Worm (Caenorhabditis elegans) whole organism, young adult: ENCODE data around the gene kap-1.

Experiments
- F33H1.4 ChIP-seq: fragments of 200-800 bp; sonication (Bioruptor generic); IDR thresholded peaks from 2 replicates; pipeline ENCODE4 v1.3.6; 2022; ENCODE audit warnings: missing genetic modification reagents, missing genetic modification characterization, missing compliant biosample characterization
- hmg-1.2 ChIP-seq: fragments of 200-800 bp; sonication (Bioruptor generic); IDR thresholded peaks from 2 replicates; pipeline ENCODE4 v1.3.6; 2022; ENCODE audit warnings: missing genetic modification reagents, missing genetic modification characterization, missing compliant biosample characterization
- mcd-1 ChIP-seq: fragments of 200-800 bp; sonication (Bioruptor generic); IDR thresholded peaks from 2 replicates; pipeline ENCODE4 v1.3.6; 2022; ENCODE audit warnings: missing genetic modification reagents, missing genetic modification characterization, missing compliant biosample characterization
- rec-8 ChIP-seq, 2 experiments: sonication (generic microtip); optimal IDR thresholded peaks; 2 replicates each; lab custom pipeline; 2016; ENCODE audit warnings: mild to moderate bottlenecking in 2 of 2, missing genetic modification characterization in 2 of 2, missing genetic modification reagents in 2 of 2, missing genotype in 2 of 2, missing biosample characterization in 1 of 2, missing compliant biosample characterization in 1 of 2, moderate library complexity in 1 of 2
- somi-1 ChIP-seq: fragments of 200-800 bp; sonication (Bioruptor generic); optimal IDR thresholded peaks from 2 replicates; lab custom pipeline; 2018; ENCODE audit warnings: mild to moderate bottlenecking, missing genetic modification characterization, missing compliant biosample characterization
- unc-62 ChIP-seq: fragments of 150-350 bp; optimal IDR thresholded peaks from 2 replicates; lab custom pipeline; 2014; ENCODE audit warnings: missing biosample characterization, missing genetic modification reagents, missing genetic modification characterization
- xnd-1 ChIP-seq: sonication (generic microtip); optimal IDR thresholded peaks from 2 replicates; lab custom pipeline; 2016; ENCODE audit warnings: missing genotype, missing genetic modification reagents, missing genetic modification characterization, missing compliant biosample characterization

- peak; percentile 60 for TF ChIP-seq mcd-1 (GFP tag; lab: Robert Waterston, UW)
- TF ChIP-seq F33H1.4 (GFP tag; lab: Robert Waterston, UW) = peak; percentile 41
- peak; percentile 50; the same call in 1 of the 2 replicates for TF ChIP-seq hmg-1.2
- no peak for TF ChIP-seq xnd-1 (tag; lab: Kevin White, UChicago)
- no peak for TF ChIP-seq rec-8 (tag; optimal IDR thresholded peaks at IDR 0.05; lab: Kevin White, UChicago)
- peak; percentile 90 for TF ChIP-seq unc-62 (GFP tag; lab: Kevin White, UChicago)
- peak; percentile 95 for TF ChIP-seq somi-1 (GFP tag; lab: Kevin White, UChicago)
These were observed 3.4 kb upstream of the kap-1 start, which contains the start of gene F56C9.10 for ce11 chrIII:7335220-7335619.
